Fruit fly (Drosophila melanogaster): ENCODE results near the gene CG3662.

DNA sequence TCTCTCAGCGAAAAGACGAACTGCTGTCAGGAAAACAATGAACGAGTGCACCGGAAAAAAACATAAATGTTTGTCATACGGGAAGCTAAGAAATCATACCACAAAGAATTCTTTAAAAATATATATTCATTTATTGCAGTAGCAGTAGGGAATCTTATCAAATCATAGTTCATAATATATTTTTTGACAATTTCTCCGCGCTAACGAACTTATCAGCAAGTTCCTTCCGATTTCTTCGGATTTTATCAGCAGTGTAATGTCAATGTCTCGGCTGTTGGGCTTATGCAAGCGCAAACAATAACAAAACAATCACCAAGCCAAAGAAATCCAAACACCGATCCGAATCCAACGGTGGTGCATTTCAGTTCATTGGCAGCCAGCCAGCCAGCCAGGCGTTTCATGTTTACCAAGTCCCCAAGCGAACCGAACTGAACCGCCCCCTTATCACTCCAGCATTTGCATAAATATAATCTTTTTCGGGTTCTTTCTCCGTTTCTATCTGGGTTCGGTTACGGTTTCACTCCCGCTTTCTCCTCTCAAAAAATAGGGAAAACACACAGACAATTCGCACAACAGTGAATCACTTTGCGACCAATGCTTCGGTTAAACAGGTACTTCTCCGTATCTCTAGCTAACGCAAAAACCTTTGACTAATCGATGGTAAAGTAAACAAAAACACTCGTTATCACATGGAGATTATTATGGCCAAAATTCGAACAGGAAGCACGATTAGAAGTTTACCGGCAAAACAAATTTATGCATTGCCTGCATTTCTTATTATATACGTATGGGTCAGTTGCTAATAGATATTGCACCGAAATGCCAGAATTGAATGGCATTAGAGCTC lies 6.7 kb downstream of the CG3662 start:
- TF ChIP-seq psq (optimal IDR thresholded peaks at IDR 0.05): no peak
- TF ChIP-seq Sin3A (optimal IDR thresholded peaks at IDR 0.05): no peak
- TF ChIP-seq Myc (optimal IDR thresholded peaks at IDR 0.05): no peak
- TF ChIP-seq ttk (optimal IDR thresholded peaks at IDR 0.05): no peak
- TF ChIP-seq h (optimal IDR thresholded peaks at IDR 0.05): no peak
- TF ChIP-seq insv (optimal IDR thresholded peaks at IDR 0.05): no peak

Measured in Kc167 (cell line).